Worm (Caenorhabditis elegans) whole organism, young adult: ENCODE measurements around the gene cpna-5.

Experiments
- F22D6.2 ChIP-seq: sonication (generic microtip); optimal IDR thresholded peaks from 2 replicates; lab custom pipeline; 2016; ENCODE audit warnings: mild to moderate bottlenecking, missing genetic modification characterization, missing compliant biosample characterization
- F33H1.4 ChIP-seq: fragments of 200-800 bp; sonication (Bioruptor generic); IDR thresholded peaks from 2 replicates; pipeline ENCODE4 v1.3.6; 2022; ENCODE audit warnings: missing genetic modification reagents, missing genetic modification characterization, missing compliant biosample characterization
- F37B4.10 ChIP-seq: fragments of 200-800 bp; sonication (Bioruptor generic); IDR thresholded peaks from 2 replicates; pipeline ENCODE4 v1.3.6; 2022; ENCODE audit warnings: missing genetic modification characterization, missing compliant biosample characterization
- F49E8.2 ChIP-seq: sonication (generic microtip); optimal IDR thresholded peaks from 3 replicates; lab custom pipeline; 2017; ENCODE audit warnings: missing genetic modification characterization, mild to moderate bottlenecking, missing compliant biosample characterization, antibody characterized with exemption, moderate library complexity; ENCODE audit not compliant: insufficient read depth
- Y79H2A.3 ChIP-seq: fragments of 200-800 bp; sonication (Bioruptor generic); conservative IDR thresholded peaks from 2 replicates; pipeline ENCODE4 v1.3.6; 2022; ENCODE audit warnings: missing genetic modification reagents, missing genetic modification characterization, missing compliant biosample characterization
- Y95B8A.8 ChIP-seq: fragments of 200-800 bp; sonication (Bioruptor generic); IDR thresholded peaks from 2 replicates; pipeline ENCODE4 v1.3.6; 2022; ENCODE audit warnings: missing genetic modification reagents, missing genetic modification characterization, missing compliant biosample characterization
- ZK185.1 ChIP-seq: sonication (generic microtip); optimal IDR thresholded peaks from 2 replicates; lab custom pipeline; 2016; ENCODE audit warnings: mild to moderate bottlenecking, missing genetic modification characterization, missing compliant biosample characterization; ENCODE audit not compliant: poor library complexity, severe bottlenecking
- ama-1 ChIP-seq, 3 experiments: fragments of 150-350 bp in 1 of 3; sonication (generic microtip) in 2 of 3; optimal IDR thresholded peaks; 2 replicates each; lab custom pipeline; 2014 to 2018; ENCODE audit warnings: missing biosample characterization in 2 of 3, missing genetic modification characterization in 2 of 3, missing genetic modification reagents in 2 of 3
- aptf-3 ChIP-seq: fragments of 200-800 bp; sonication (Bioruptor generic); IDR thresholded peaks from 2 replicates; pipeline ENCODE4 v1.3.6; 2022; ENCODE audit warnings: missing genetic modification characterization, missing compliant biosample characterization
- athp-1 ChIP-seq: sonication (generic microtip); optimal IDR thresholded peaks from 2 replicates; lab custom pipeline; 2017; ENCODE audit warnings: mild to moderate bottlenecking, missing genetic modification characterization, missing compliant biosample characterization
- ccch-3 ChIP-seq: fragments of 200-800 bp; sonication (Bioruptor generic); optimal IDR thresholded peaks from 2 replicates; lab custom pipeline; 2018; ENCODE audit warnings: mild to moderate bottlenecking, missing genetic modification characterization, missing compliant biosample characterization
- cebp-1 ChIP-seq, 2 experiments: fragments of 200-800 bp in 1 of 2; sonication (Bioruptor generic) in 1 of 2; sonication (generic microtip) in 1 of 2; IDR thresholded peaks in 1 of 2; optimal IDR thresholded peaks in 1 of 2; 2 replicates each; pipeline versions ENCODE4 v1.3.6 to Lab custom; 2017 to 2022; ENCODE audit warnings: missing compliant biosample characterization in 2 of 2, missing genetic modification characterization in 2 of 2, mild to moderate bottlenecking in 1 of 2, missing genetic modification reagents in 1 of 2, moderate library complexity in 1 of 2
- ceh-40 ChIP-seq: fragments of 200-800 bp; sonication (Bioruptor generic); IDR thresholded peaks from 2 replicates; pipeline ENCODE4 v1.3.6; 2022; ENCODE audit warnings: missing genetic modification characterization, missing compliant biosample characterization
- ceh-58 ChIP-seq: fragments of 200-800 bp; sonication (Bioruptor generic); IDR thresholded peaks from 2 replicates; pipeline ENCODE4 v1.3.6; 2022; ENCODE audit warnings: missing genetic modification characterization, missing compliant biosample characterization
- chd-7 ChIP-seq: sonication (generic microtip); optimal IDR thresholded peaks from 2 replicates; lab custom pipeline; 2016; ENCODE audit warnings: mild to moderate bottlenecking, missing genetic modification characterization, moderate library complexity, missing compliant biosample characterization
- die-1 ChIP-seq: sonication (generic microtip); optimal IDR thresholded peaks from 2 replicates; lab custom pipeline; 2016; ENCODE audit warnings: missing genotype, mild to moderate bottlenecking, missing genetic modification characterization, missing compliant biosample characterization
- dox-1 ChIP-seq: fragments of 200-800 bp; sonication (Bioruptor generic); IDR thresholded peaks from 2 replicates; pipeline ENCODE4 v1.3.6; 2022; ENCODE audit warnings: missing genetic modification reagents, missing genetic modification characterization, missing compliant biosample characterization
- dpff-1 ChIP-seq: sonication (generic microtip); optimal IDR thresholded peaks from 2 replicates; lab custom pipeline; 2017; ENCODE audit warnings: mild to moderate bottlenecking, missing genetic modification characterization, missing compliant biosample characterization
- dpl-1 ChIP-seq: fragments of 150-350 bp; optimal IDR thresholded peaks from 2 replicates; lab custom pipeline; 2014; ENCODE audit warnings: missing biosample characterization, missing genetic modification reagents, missing genetic modification characterization
- egl-18 ChIP-seq: fragments of 200-800 bp; sonication (Bioruptor generic); IDR thresholded peaks from 2 replicates; pipeline ENCODE4 v1.3.6; 2022; ENCODE audit warnings: missing genetic modification reagents, missing genetic modification characterization, missing compliant biosample characterization
- egl-44 ChIP-seq: fragments of 200-800 bp; sonication (Bioruptor generic); IDR thresholded peaks from 2 replicates; pipeline ENCODE4 v1.3.6; 2022; ENCODE audit warnings: missing genetic modification reagents, missing genetic modification characterization, missing compliant biosample characterization
- egrh-3 ChIP-seq: fragments of 200-800 bp; sonication (Bioruptor generic); IDR thresholded peaks from 2 replicates; pipeline ENCODE4 v1.3.6; 2022; ENCODE audit warnings: missing genetic modification reagents, missing genetic modification characterization, missing compliant biosample characterization
- ekl-4 ChIP-seq: fragments of 200-800 bp; sonication (Bioruptor generic); IDR thresholded peaks from 2 replicates; pipeline ENCODE4 v1.3.6; 2022; ENCODE audit warnings: missing genetic modification reagents, missing genetic modification characterization, missing compliant biosample characterization
- fkh-3 ChIP-seq: sonication (generic microtip); optimal IDR thresholded peaks from 2 replicates; lab custom pipeline; 2016; ENCODE audit warnings: mild to moderate bottlenecking, missing genetic modification characterization, missing compliant biosample characterization
- him-1 ChIP-seq: sonication (generic microtip); optimal IDR thresholded peaks from 2 replicates; lab custom pipeline; 2016; ENCODE audit warnings: missing genotype, missing genetic modification reagents, missing genetic modification characterization, missing compliant biosample characterization
- hmg-1.2 ChIP-seq: fragments of 200-800 bp; sonication (Bioruptor generic); IDR thresholded peaks from 2 replicates; pipeline ENCODE4 v1.3.6; 2022; ENCODE audit warnings: missing genetic modification reagents, missing genetic modification characterization, missing compliant biosample characterization
- lag-1 ChIP-seq: fragments of 200-800 bp; sonication (Bioruptor generic); IDR thresholded peaks from 2 replicates; pipeline ENCODE4 v1.3.6; 2022; ENCODE audit warnings: missing genetic modification reagents, missing genetic modification characterization, missing compliant biosample characterization
- let-526 ChIP-seq: fragments of 200-800 bp; sonication (Bioruptor generic); IDR thresholded peaks from 2 replicates; pipeline ENCODE4 v1.3.6; 2022; ENCODE audit warnings: missing genetic modification reagents, missing genetic modification characterization, missing compliant biosample characterization
- lin-40 ChIP-seq: sonication (generic microtip); optimal IDR thresholded peaks from 2 replicates; lab custom pipeline; 2016; ENCODE audit warnings: missing genetic modification characterization, mild to moderate bottlenecking, missing compliant biosample characterization, missing genotype, missing genetic modification reagents
- lin-54 ChIP-seq: fragments of 200-800 bp; sonication (Bioruptor generic); optimal IDR thresholded peaks from 2 replicates; lab custom pipeline; 2018; ENCODE audit warnings: mild to moderate bottlenecking, missing genetic modification characterization, missing compliant biosample characterization
- mes-4 ChIP-seq: sonication (generic microtip); optimal IDR thresholded peaks from 2 replicates; lab custom pipeline; 2016; ENCODE audit warnings: missing genotype, missing genetic modification characterization, missing compliant biosample characterization
- nfya-2 ChIP-seq: fragments of 200-800 bp; sonication (Bioruptor generic); IDR thresholded peaks from 2 replicates; pipeline ENCODE4 v1.3.6; 2022; ENCODE audit warnings: missing genetic modification reagents, missing genetic modification characterization, missing compliant biosample characterization
- nfyb-1 ChIP-seq: fragments of 200-800 bp; sonication (Bioruptor generic); IDR thresholded peaks from 2 replicates; pipeline ENCODE4 v1.3.6; 2022; ENCODE audit warnings: missing genetic modification reagents, missing genetic modification characterization, missing compliant biosample characterization
- nhr-120 ChIP-seq: fragments of 200-800 bp; sonication (Bioruptor generic); IDR thresholded peaks from 2 replicates; pipeline ENCODE4 v1.3.6; 2022; ENCODE audit warnings: missing genetic modification characterization, missing compliant biosample characterization
- nhr-27 ChIP-seq: fragments of 200-800 bp; sonication (Bioruptor generic); optimal IDR thresholded peaks from 2 replicates; lab custom pipeline; 2018; ENCODE audit warnings: mild to moderate bottlenecking, missing genetic modification characterization, moderate library complexity, missing compliant biosample characterization
- nhr-80 ChIP-seq: sonication (generic microtip); optimal IDR thresholded peaks from 2 replicates; lab custom pipeline; 2016; ENCODE audit warnings: missing genetic modification characterization, missing compliant biosample characterization
- pbrm-1 ChIP-seq: fragments of 200-800 bp; sonication (Bioruptor generic); IDR thresholded peaks from 2 replicates; pipeline ENCODE4 v1.3.6; 2022; ENCODE audit warnings: missing genetic modification reagents, missing genetic modification characterization, missing compliant biosample characterization
- rcor-1 ChIP-seq: fragments of 200-800 bp; sonication (Bioruptor generic); IDR thresholded peaks from 2 replicates; pipeline ENCODE4 v1.3.6; 2022; ENCODE audit warnings: missing genetic modification reagents, missing genetic modification characterization, missing compliant biosample characterization
- rpc-1 ChIP-seq, 2 experiments: fragments of 150-350 bp in 1 of 2; sonication (generic microtip) in 1 of 2; optimal IDR thresholded peaks; 2 replicates each; lab custom pipeline; 2014 to 2018; ENCODE audit warnings: missing biosample characterization in 1 of 2, missing genetic modification characterization in 1 of 2, missing genetic modification reagents in 1 of 2, missing genotype in 1 of 2
- snpc-1.3 ChIP-seq: sonication (generic microtip); optimal IDR thresholded peaks from 2 replicates; lab custom pipeline; 2017; ENCODE audit warnings: missing genetic modification characterization, mild to moderate bottlenecking, missing compliant biosample characterization, antibody characterized with exemption, moderate library complexity, missing genotype, missing genetic modification reagents; ENCODE audit not compliant: insufficient read depth
- snpc-4 ChIP-seq, 5 experiments: fragments of 150-350 bp in 1 of 5; sonication (generic microtip) in 4 of 5; optimal IDR thresholded peaks; 2 replicates each; lab custom pipeline; 2014 to 2018; ENCODE audit warnings: missing genetic modification characterization in 5 of 5, missing biosample characterization in 3 of 5, antibody characterized with exemption in 2 of 5, mild to moderate bottlenecking in 2 of 5, missing compliant biosample characterization in 2 of 5, missing genotype in 2 of 5, moderate library complexity in 2 of 5, missing genetic modification reagents in 1 of 5
- somi-1 ChIP-seq: fragments of 200-800 bp; sonication (Bioruptor generic); optimal IDR thresholded peaks from 2 replicates; lab custom pipeline; 2018; ENCODE audit warnings: mild to moderate bottlenecking, missing genetic modification characterization, missing compliant biosample characterization
- unc-62 ChIP-seq: fragments of 150-350 bp; optimal IDR thresholded peaks from 2 replicates; lab custom pipeline; 2014; ENCODE audit warnings: missing biosample characterization, missing genetic modification reagents, missing genetic modification characterization
- zfh-2 ChIP-seq: fragments of 200-800 bp; sonication (Bioruptor generic); conservative IDR thresholded peaks from 2 replicates; pipeline ENCODE4 v1.3.6; 2022; ENCODE audit warnings: missing genetic modification reagents, missing genetic modification characterization, missing compliant biosample characterization
- ztf-28 ChIP-seq: fragments of 200-800 bp; sonication (Bioruptor generic); IDR thresholded peaks from 2 replicates; pipeline ENCODE4 v1.3.6; 2022; ENCODE audit warnings: missing genetic modification reagents, missing genetic modification characterization, missing compliant biosample characterization
- ztf-3 ChIP-seq: fragments of 200-800 bp; sonication (Bioruptor generic); optimal IDR thresholded peaks from 2 replicates; lab custom pipeline; 2018; ENCODE audit warnings: mild to moderate bottlenecking, missing genetic modification characterization, missing compliant biosample characterization

Gene cpna-5

ce11 chrII:7756810-7757209, 38.4 kb upstream of the cpna-5 start:
- TF ChIP-seq F49E8.2 (no peak), F33H1.4 (GFP tag; lab: Robert Waterston, UW) (peak; percentile 47), ekl-4 (GFP tag; lab: Robert Waterston, UW) (0 out of 2 replicates have a peak, but pooled peaks have one; percentile 44), him-1 (tag; lab: Kevin White, UChicago) (peak; percentile 79), nhr-120 (no peak), egl-18 (no peak), ceh-58 (GFP tag; lab: Robert Waterston, UW) (no peak), rpc-1 (optimal IDR thresholded peaks at IDR 0.05; lab: Kevin White, UChicago) (peak; percentile 74), rpc-1 (tag; optimal IDR thresholded peaks at IDR 0.05; lab: Kevin White, UChicago) (peak; percentile 90), pbrm-1 (peak; percentile 72), athp-1 (tag; lab: Kevin White, UChicago) (peak; percentile 51), ztf-28 (GFP tag; lab: Robert Waterston, UW) (no peak), snpc-4 (GFP tag; optimal IDR thresholded peaks at IDR 0.05; lab: Kevin White, UChicago) (peak; percentile 53), snpc-4 (tag; optimal IDR thresholded peaks at IDR 0.05; lab: Kevin White, UChicago) (peak in 2 of 4 experiments; percentile 13 to 63), let-526 (0 out of 2 replicates have a peak, but pooled peaks have one; percentile 46), Y95B8A.8 (GFP tag; lab: Robert Waterston, UW) (0 out of 2 replicates have a peak, but pooled peaks have one; percentile 10), nfyb-1 (GFP tag; lab: Robert Waterston, UW) (peak; percentile 69; the same call in 1 of the 2 replicates), dox-1 (peak; percentile 65; the same call in 1 of the 2 replicates), mes-4 (tag; lab: Kevin White, UChicago) (peak; percentile 8), die-1 (tag; lab: Kevin White, UChicago) (peak; percentile 78), nfya-2 (GFP tag; lab: Robert Waterston, UW) (no peak), somi-1 (peak; percentile 30), aptf-3 (GFP tag; lab: Robert Waterston, UW) (0 out of 2 replicates have a peak, but pooled peaks have one; percentile 42), rcor-1 (GFP tag; lab: Robert Waterston, UW) (peak; percentile 32; the same call in 1 of the 2 replicates), dpff-1 (tag; lab: Kevin White, UChicago) (no peak), ztf-3 (peak; percentile 59), zfh-2 (GFP tag; lab: Robert Waterston, UW) (no peak), fkh-3 (tag; lab: Kevin White, UChicago) (no peak), chd-7 (tag; lab: Kevin White, UChicago) (peak; percentile 51), hmg-1.2 (peak; percentile 65), dpl-1 (GFP tag; lab: Kevin White, UChicago) (no peak), egl-44 (0 out of 2 replicates have a peak, but pooled peaks have one; percentile 36), nhr-80 (tag; lab: Kevin White, UChicago) (peak; percentile 63), F37B4.10 (GFP tag; lab: Robert Waterston, UW) (0 out of 2 replicates have a peak, but pooled peaks have one; percentile 71), Y79H2A.3 (no peak), ZK185.1 (tag; lab: Kevin White, UChicago) (peak; percentile 67), ama-1 (optimal IDR thresholded peaks at IDR 0.05; lab: Kevin White, UChicago) (no peak), ama-1 (GFP tag; optimal IDR thresholded peaks at IDR 0.05; lab: Kevin White, UChicago) (peak in 1 of 2 experiments; percentile 31), egrh-3 (no peak), ccch-3 (GFP tag; lab: Kevin White, UChicago) (no peak), snpc-1.3 (tag; lab: Kevin White, UChicago) (no peak), cebp-1 (GFP tag; IDR thresholded peaks at IDR 0.05; lab: Robert Waterston, UW) (no peak), cebp-1 (tag; optimal IDR thresholded peaks at IDR 0.05; lab: Kevin White, UChicago) (peak; percentile 58), F22D6.2 (tag; lab: Kevin White, UChicago) (peak; percentile 38), nhr-27 (tag; lab: Kevin White, UChicago) (no peak), lin-54 (GFP tag; lab: Kevin White, UChicago) (peak; percentile 55), unc-62 (GFP tag; lab: Kevin White, UChicago) (no peak), lin-40 (tag; lab: Kevin White, UChicago) (peak; percentile 60), ceh-40 (GFP tag; lab: Robert Waterston, UW) (0 out of 2 replicates have a peak, but pooled peaks have one; percentile 28), lag-1 (no peak)
